Fruit fly (Drosophila melanogaster) S2 (cell line): Measurements from ENCODE around the gene CG12057.

ENCODE experiments used
- CG8478 ChIP-seq: fragments of >200 bp; optimal IDR thresholded peaks from 2 replicates; lab custom pipeline; 2018
- CTCF ChIP-seq, 2 experiments: fragments of >200 bp; optimal IDR thresholded peaks; 2 replicates each; lab custom pipeline; 2018

- TF ChIP-seq CTCF (optimal IDR thresholded peaks at IDR 0.05; lab: Kevin White, UChicago) (no peak), CG8478 (lab: Kevin White, UChicago) (no peak)
Observed at dm6 chrX:9200234-9200633, 8.8 kb downstream of the CG12057 start.
